Fruit fly (Drosophila melanogaster): Measurements from ENCODE around the gene cv.

The cv gene

DNA sequence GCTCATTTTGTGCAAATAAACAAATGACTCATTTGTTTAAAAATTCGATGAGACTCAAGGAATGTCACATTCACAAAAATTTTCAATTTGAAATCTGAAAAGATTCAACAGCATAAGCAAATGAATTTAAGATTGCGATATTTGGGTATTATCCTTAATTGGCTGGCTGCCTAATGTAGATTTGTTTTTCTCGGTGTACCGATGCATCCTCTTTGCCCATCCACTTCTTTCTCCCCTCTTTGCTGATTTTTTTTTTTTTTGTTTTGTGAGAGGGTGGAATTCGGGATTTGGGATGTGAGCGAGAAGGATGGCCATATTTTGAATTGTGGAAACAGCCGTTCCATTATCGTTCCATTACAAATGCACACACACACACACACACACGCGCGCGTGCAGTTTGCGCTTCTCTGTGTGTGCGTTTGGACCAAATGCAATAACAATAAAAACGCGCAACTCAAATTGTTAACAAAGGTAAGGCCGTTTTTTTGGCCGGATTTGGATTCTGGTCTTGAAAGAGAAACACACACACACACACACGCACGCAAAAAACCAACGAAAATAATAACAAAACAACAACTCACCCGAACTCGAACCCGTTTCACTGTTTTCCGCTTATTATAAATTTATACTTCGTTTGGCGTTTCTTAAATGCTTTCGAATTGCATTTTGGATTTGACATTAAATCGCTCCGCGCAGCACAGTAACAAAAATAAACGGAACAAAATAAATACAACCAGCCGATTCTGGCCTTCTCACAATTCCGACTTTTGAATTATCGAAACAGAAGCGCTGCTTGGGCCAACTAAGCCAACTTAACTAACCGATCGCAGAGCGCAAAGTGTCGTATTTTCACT lies 10.5 kb upstream of the cv start (continued):
- peak; percentile 41 for TF ChIP-seq CG9609 (GFP tag; optimal IDR thresholded peaks at IDR 0.05)
- TF ChIP-seq shn (GFP tag; optimal IDR thresholded peaks at IDR 0.05), result peak; percentile 29
- TF ChIP-seq CG12155 (GFP tag; optimal IDR thresholded peaks at IDR 0.05), result peak; percentile 14
- peak; percentile 14 for TF ChIP-seq CG18476 (GFP tag; optimal IDR thresholded peaks at IDR 0.05)
- no peak for TF ChIP-seq Dll (GFP tag; IDR thresholded peaks at IDR 0.05; ENCODE audit: partially characterized antibody)
- TF ChIP-seq emc (GFP tag; optimal IDR thresholded peaks at IDR 0.05), result no peak
- no peak for TF ChIP-seq knrl (GFP tag; IDR thresholded peaks at IDR 0.05; ENCODE audit: partially characterized antibody)
- peak; percentile 69 for TF ChIP-seq CG2712 (tag; optimal IDR thresholded peaks at IDR 0.05)
- no peak for TF ChIP-seq inv (GFP tag; IDR thresholded peaks at IDR 0.05; ENCODE audit: partially characterized antibody)
- TF ChIP-seq lola (GFP tag; optimal IDR thresholded peaks at IDR 0.05), result peak in 1 of 3 experiments; percentile 72
- TF ChIP-seq salm (tag; optimal IDR thresholded peaks at IDR 0.05), result no peak
- TF ChIP-seq CG9817 (tag; optimal IDR thresholded peaks at IDR 0.05), result no peak
- no peak for TF ChIP-seq NFAT (GFP tag; IDR thresholded peaks at IDR 0.05)
- no peak for TF ChIP-seq sob (GFP tag; IDR thresholded peaks at IDR 0.05)
- TF ChIP-seq nmo (GFP tag; optimal IDR thresholded peaks at IDR 0.05), result peak; percentile 62
- TF ChIP-seq crp (GFP tag; optimal IDR thresholded peaks at IDR 0.05), result no peak
- peak; percentile 52 for TF ChIP-seq CG8924 (tag; optimal IDR thresholded peaks at IDR 0.05)
- TF ChIP-seq chif (GFP tag; optimal IDR thresholded peaks at IDR 0.05), result peak; percentile 6 to 72
- no peak for TF ChIP-seq CG12299 (tag; optimal IDR thresholded peaks at IDR 0.05)
- peak; percentile 3 for TF ChIP-seq btn (GFP tag; optimal IDR thresholded peaks at IDR 0.05)
- no peak for TF ChIP-seq en (GFP tag; optimal IDR thresholded peaks at IDR 0.05)
- TF ChIP-seq CG31441 (GFP tag; IDR thresholded peaks at IDR 0.05), result no peak; the same call in 1 of the 2 replicates
- TF ChIP-seq CG5180 (GFP tag; optimal IDR thresholded peaks at IDR 0.05), result no peak
- no peak for TF ChIP-seq Elba2 (GFP tag; optimal IDR thresholded peaks at IDR 0.05)
- no peak for TF ChIP-seq CG10543 (GFP tag; optimal IDR thresholded peaks at IDR 0.05)
- TF ChIP-seq Mes4 (GFP tag; optimal IDR thresholded peaks at IDR 0.05), result peak; percentile 40
- no peak for TF ChIP-seq gro (GFP tag; optimal IDR thresholded peaks at IDR 0.05)
- no peak for TF ChIP-seq CG12744 (GFP tag; optimal IDR thresholded peaks at IDR 0.05)
- TF ChIP-seq bowl (GFP tag; IDR thresholded peaks at IDR 0.05), result no peak
- TF ChIP-seq CG2875 (GFP tag; optimal IDR thresholded peaks at IDR 0.05), result peak; percentile 19
- peak; percentile 67 for TF ChIP-seq CG12391 (tag; optimal IDR thresholded peaks at IDR 0.05)
- TF ChIP-seq CG5953 (GFP tag; IDR thresholded peaks at IDR 0.05), result no peak
- no peak for TF ChIP-seq CG3847 (GFP tag; IDR thresholded peaks at IDR 0.05)
- TF ChIP-seq gsb-n (tag; optimal IDR thresholded peaks at IDR 0.05), result peak; percentile 46
- no peak for TF ChIP-seq Hand (GFP tag; optimal IDR thresholded peaks at IDR 0.05)
- TF ChIP-seq Nf-YB (GFP tag; optimal IDR thresholded peaks at IDR 0.05), result peak; percentile 10
- TF ChIP-seq CG15269 (tag; optimal IDR thresholded peaks at IDR 0.05), result no peak
- no peak for TF ChIP-seq Dek (tag; optimal IDR thresholded peaks at IDR 0.05)
- no peak for TF ChIP-seq sna (GFP tag; IDR thresholded peaks at IDR 0.05; ENCODE audit: partially characterized antibody)
- no peak for TF ChIP-seq Sry-β (GFP tag; optimal IDR thresholded peaks at IDR 0.05)
- TF ChIP-seq TFAM (GFP tag; optimal IDR thresholded peaks at IDR 0.05), result no peak
- TF ChIP-seq Camta (GFP tag; optimal IDR thresholded peaks at IDR 0.05), result peak; percentile 18
- no peak for TF ChIP-seq CG2120 (GFP tag; optimal IDR thresholded peaks at IDR 0.05)
- no peak for TF ChIP-seq CG2889 (GFP tag; IDR thresholded peaks at IDR 0.05)
- TF ChIP-seq CG33557 (GFP tag; optimal IDR thresholded peaks at IDR 0.05), result peak; percentile 24
- no peak for TF ChIP-seq Aef1 (GFP tag; IDR thresholded peaks at IDR 0.05)
- TF ChIP-seq CG14441 (GFP tag; IDR thresholded peaks at IDR 0.05), result no peak
- 0 out of 3 replicates have a peak, but pooled peaks have one; percentile 50 for TF ChIP-seq CG17361 (GFP tag; IDR thresholded peaks at IDR 0.05)
